Worm (Caenorhabditis elegans) whole organism, L3 larva: ENCODE measurements around the gene dnj-5.

Source experiments
- R02D3.7 ChIP-seq: fragments of 150-350 bp; optimal IDR thresholded peaks from 2 replicates; lab custom pipeline; 2014; ENCODE audit warnings: missing biosample characterization, missing genetic modification characterization
- ZK546.5 ChIP-seq: sonication (generic microtip); optimal IDR thresholded peaks from 2 replicates; lab custom pipeline; 2017; ENCODE audit warnings: missing biosample characterization, missing genetic modification characterization
- ama-1 ChIP-seq: fragments of 150-350 bp; optimal IDR thresholded peaks from 2 replicates; lab custom pipeline; 2018
- ceh-16 ChIP-seq: sonication (generic microtip); optimal IDR thresholded peaks from 2 replicates; lab custom pipeline; 2017; ENCODE audit warnings: missing biosample characterization, missing genetic modification characterization
- ceh-28 ChIP-seq: fragments of 150-350 bp; optimal IDR thresholded peaks from 2 replicates; lab custom pipeline; 2014; ENCODE audit warnings: missing biosample characterization, missing genetic modification reagents, missing genetic modification characterization
- ceh-82 ChIP-seq: fragments of 150-350 bp; optimal IDR thresholded peaks from 2 replicates; lab custom pipeline; 2014; ENCODE audit warnings: missing biosample characterization, missing genetic modification characterization
- ceh-9 ChIP-seq: sonication (generic microtip); optimal IDR thresholded peaks from 2 replicates; lab custom pipeline; 2018; ENCODE audit warnings: missing biosample characterization, missing genetic modification characterization
- egl-5 ChIP-seq: fragments of 150-350 bp; optimal IDR thresholded peaks from 2 replicates; lab custom pipeline; 2017; ENCODE audit warnings: missing biosample characterization, missing genetic modification reagents, missing genetic modification characterization, inconsistent platforms
- elt-1 ChIP-seq: fragments of 150-350 bp; optimal IDR thresholded peaks from 2 replicates; lab custom pipeline; 2014; ENCODE audit warnings: missing biosample characterization, missing genetic modification characterization
- elt-2 ChIP-seq: sonication (generic microtip); optimal IDR thresholded peaks from 2 replicates; lab custom pipeline; 2016; ENCODE audit warnings: missing genetic modification reagents, mild to moderate bottlenecking, missing genetic modification characterization, missing compliant biosample characterization
- elt-3 ChIP-seq, 3 experiments: fragments of 150-350 bp in 1 of 3; sonication (generic microtip) in 2 of 3; optimal IDR thresholded peaks; 2 replicates in 2 of 3; 4 replicates in 1 of 3; lab custom pipeline; 2014 to 2017; ENCODE audit warnings: missing biosample characterization in 3 of 3, missing genetic modification characterization in 3 of 3
- eor-1 ChIP-seq, 2 experiments: fragments of 150-350 bp; optimal IDR thresholded peaks; 2 replicates each; lab custom pipeline; 2014 to 2018; ENCODE audit warnings: missing biosample characterization in 2 of 2, missing genetic modification characterization in 2 of 2
- fkh-10 ChIP-seq: sonication (generic microtip); optimal IDR thresholded peaks from 2 replicates; lab custom pipeline; 2017; ENCODE audit warnings: missing biosample characterization, missing genetic modification reagents, missing genetic modification characterization
- fkh-2 ChIP-seq: fragments of 150-350 bp; optimal IDR thresholded peaks from 2 replicates; lab custom pipeline; 2014; ENCODE audit warnings: missing biosample characterization, missing genetic modification reagents, missing genetic modification characterization
- fos-1 ChIP-seq: fragments of 150-350 bp; optimal IDR thresholded peaks from 2 replicates; lab custom pipeline; 2014; ENCODE audit warnings: missing biosample characterization, missing genetic modification characterization
- hmg-11 ChIP-seq: sonication (generic microtip); optimal IDR thresholded peaks from 2 replicates; lab custom pipeline; 2016; ENCODE audit warnings: missing genetic modification characterization, missing compliant biosample characterization
- jun-1 ChIP-seq: fragments of 150-350 bp; optimal IDR thresholded peaks from 2 replicates; lab custom pipeline; 2014; ENCODE audit warnings: missing biosample characterization, missing genetic modification reagents, missing genetic modification characterization
- lin-15B ChIP-seq: fragments of 150-350 bp; optimal IDR thresholded peaks from 2 replicates; lab custom pipeline; 2014; ENCODE audit warnings: missing biosample characterization, missing genetic modification characterization
- lin-39 ChIP-seq: fragments of 150-350 bp; optimal IDR thresholded peaks from 2 replicates; lab custom pipeline; 2018; ENCODE audit warnings: missing biosample characterization, missing genetic modification reagents, missing genetic modification characterization
- lsy-12 ChIP-seq: sonication (generic microtip); optimal IDR thresholded peaks from 2 replicates; lab custom pipeline; 2016; ENCODE audit warnings: mild to moderate bottlenecking, missing genetic modification characterization, missing compliant biosample characterization
- mdl-1 ChIP-seq: fragments of 150-350 bp; optimal IDR thresholded peaks from 2 replicates; lab custom pipeline; 2014; ENCODE audit warnings: missing biosample characterization, missing genetic modification characterization
- mml-1 ChIP-seq: fragments of 150-350 bp; sonication (generic microtip); optimal IDR thresholded peaks from 3 replicates; lab custom pipeline; 2014; ENCODE audit warnings: missing biosample characterization, missing genetic modification characterization
- nfya-1 ChIP-seq: sonication (generic microtip); optimal IDR thresholded peaks from 2 replicates; lab custom pipeline; 2017; ENCODE audit warnings: missing genetic modification characterization, mild to moderate bottlenecking, missing compliant biosample characterization, antibody characterized with exemption, moderate library complexity; ENCODE audit not compliant: insufficient read depth
- nhr-11 ChIP-seq: fragments of 150-350 bp; optimal IDR thresholded peaks from 2 replicates; lab custom pipeline; 2014; ENCODE audit warnings: missing biosample characterization, missing genetic modification characterization
- nhr-23 ChIP-seq: fragments of 150-350 bp; optimal IDR thresholded peaks from 2 replicates; lab custom pipeline; 2014; ENCODE audit warnings: missing biosample characterization, missing genetic modification reagents, missing genetic modification characterization
- nhr-237 ChIP-seq: fragments of 150-350 bp; optimal IDR thresholded peaks from 2 replicates; lab custom pipeline; 2014; ENCODE audit warnings: missing biosample characterization, missing genetic modification characterization
- nhr-25 ChIP-seq: sonication (generic microtip); optimal IDR thresholded peaks from 2 replicates; lab custom pipeline; 2017; ENCODE audit warnings: missing biosample characterization, missing genetic modification characterization
- nhr-28 ChIP-seq: fragments of 150-350 bp; optimal IDR thresholded peaks from 2 replicates; lab custom pipeline; 2014; ENCODE audit warnings: missing biosample characterization, missing genetic modification characterization
- nhr-67 ChIP-seq: fragments of 150-350 bp; optimal IDR thresholded peaks from 2 replicates; lab custom pipeline; 2014; ENCODE audit warnings: missing biosample characterization, missing genetic modification characterization
- nhr-76 ChIP-seq: fragments of 150-350 bp; sonication (generic microtip); optimal IDR thresholded peaks from 5 replicates; lab custom pipeline; 2014; ENCODE audit warnings: missing biosample characterization, missing genetic modification characterization
- pha-4 ChIP-seq: fragments of 150-350 bp; optimal IDR thresholded peaks from 2 replicates; lab custom pipeline; 2014; ENCODE audit warnings: missing biosample characterization, missing genetic modification reagents, missing genetic modification characterization
- pqm-1 ChIP-seq: fragments of 150-350 bp; optimal IDR thresholded peaks from 2 replicates; lab custom pipeline; 2017; ENCODE audit warnings: missing biosample characterization, missing genetic modification characterization, inconsistent platforms
- sea-2 ChIP-seq: fragments of 150-350 bp; sonication (generic microtip); optimal IDR thresholded peaks from 4 replicates; lab custom pipeline; 2014; ENCODE audit warnings: missing biosample characterization, missing genetic modification reagents, missing genetic modification characterization
- skn-1 ChIP-seq: fragments of 150-350 bp; optimal IDR thresholded peaks from 2 replicates; lab custom pipeline; 2014; ENCODE audit warnings: missing biosample characterization, missing genetic modification characterization
- snpc-4 ChIP-seq: fragments of 150-350 bp; optimal IDR thresholded peaks from 2 replicates; lab custom pipeline; 2014; ENCODE audit warnings: missing biosample characterization, missing genetic modification characterization
- tbx-2 ChIP-seq: sonication (generic microtip); optimal IDR thresholded peaks from 2 replicates; lab custom pipeline; 2016; ENCODE audit warnings: mild to moderate bottlenecking, missing genetic modification characterization, missing compliant biosample characterization
- unc-62 ChIP-seq: fragments of 150-350 bp; sonication (generic microtip); optimal IDR thresholded peaks from 4 replicates; lab custom pipeline; 2014; ENCODE audit warnings: missing biosample characterization, missing genetic modification reagents, missing genetic modification characterization
- zag-1 ChIP-seq: fragments of 150-350 bp; optimal IDR thresholded peaks from 2 replicates; lab custom pipeline; 2014; ENCODE audit warnings: missing biosample characterization, missing genetic modification characterization
- ztf-11 ChIP-seq: fragments of 150-350 bp; optimal IDR thresholded peaks from 2 replicates; lab custom pipeline; 2014; ENCODE audit warnings: missing biosample characterization, missing genetic modification characterization
- ztf-4 ChIP-seq: fragments of 150-350 bp; optimal IDR thresholded peaks from 2 replicates; lab custom pipeline; 2014; ENCODE audit warnings: missing biosample characterization, missing genetic modification characterization

The dnj-5 gene

DNA sequence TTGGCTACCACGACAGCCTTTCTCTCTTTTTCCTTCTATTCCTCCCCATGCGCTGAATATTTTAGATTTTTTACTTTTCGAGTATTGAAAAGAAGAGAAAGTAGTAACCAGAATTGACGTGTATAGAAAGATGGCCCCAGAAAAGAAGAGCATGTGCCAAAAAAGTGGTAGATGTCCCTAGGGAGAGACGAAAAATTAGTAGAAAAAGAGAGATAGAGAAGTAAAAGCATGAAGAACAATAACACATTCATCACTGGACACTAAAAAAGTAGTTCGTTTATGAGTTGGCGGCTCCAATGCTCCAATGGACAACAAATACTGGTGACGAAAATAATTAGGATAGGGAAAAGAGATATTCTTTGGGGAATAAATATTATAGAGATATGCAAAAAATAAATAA lies 45.6 kb downstream of the dnj-5 start:
- TF ChIP-seq egl-5 (tag; lab: Kevin White, UChicago) (peak; percentile 52), ZK546.5 (tag; lab: Kevin White, UChicago) (no peak), nhr-28 (tag; lab: Kevin White, UChicago) (no peak), lin-39 (tag; lab: Kevin White, UChicago) (peak; percentile 36), nfya-1 (tag; lab: Kevin White, UChicago) (peak; percentile 34), mdl-1 (tag; lab: Kevin White, UChicago) (no peak)

DNA sequence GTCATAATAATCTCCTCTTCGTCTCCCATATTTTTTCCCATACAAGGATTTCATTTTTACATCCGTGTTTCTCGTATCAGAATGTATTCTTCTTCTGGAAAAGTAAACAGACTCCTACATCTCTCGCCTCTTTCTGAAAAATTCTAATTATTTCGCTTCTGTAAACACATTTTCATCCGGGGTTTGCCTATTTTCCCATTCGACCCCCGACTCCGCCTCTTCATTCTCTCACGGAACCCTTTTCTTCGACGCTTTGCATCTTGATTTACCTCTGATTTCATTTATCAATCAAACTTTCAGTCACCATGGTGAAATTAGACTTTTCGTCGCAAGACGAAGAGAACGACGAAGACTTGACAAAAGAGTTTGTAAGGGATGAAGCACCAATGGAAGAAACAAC lies 47.4 kb downstream of the dnj-5 start, which contains the start of gene snt-1:
TSS of gene snt-1 (plus strand) at position 301 of the 400 bp plus-strand sequence.
- TF ChIP-seq nhr-237 (tag; lab: Kevin White, UChicago) (no peak), snpc-4 (no peak), tbx-2 (tag; lab: Kevin White, UChicago) (no peak), R02D3.7 (tag; lab: Kevin White, UChicago) (no peak), nhr-76 (tag; lab: Kevin White, UChicago) (no peak), nhr-25 (tag; lab: Kevin White, UChicago) (no peak), nfya-1 (tag; lab: Kevin White, UChicago) (no peak), zag-1 (tag; lab: Kevin White, UChicago) (no peak), lsy-12 (no peak), ceh-16 (tag; lab: Kevin White, UChicago) (no peak), fos-1 (tag; lab: Kevin White, UChicago) (no peak), sea-2 (GFP tag; lab: Kevin White, UChicago) (no peak), lin-39 (tag; lab: Kevin White, UChicago) (no peak), lin-15B (no peak), unc-62 (GFP tag; lab: Kevin White, UChicago) (no peak), skn-1 (tag; lab: Kevin White, UChicago) (no peak), jun-1 (tag; lab: Kevin White, UChicago) (no peak), nhr-11 (no peak), ceh-28 (no peak)

DNA sequence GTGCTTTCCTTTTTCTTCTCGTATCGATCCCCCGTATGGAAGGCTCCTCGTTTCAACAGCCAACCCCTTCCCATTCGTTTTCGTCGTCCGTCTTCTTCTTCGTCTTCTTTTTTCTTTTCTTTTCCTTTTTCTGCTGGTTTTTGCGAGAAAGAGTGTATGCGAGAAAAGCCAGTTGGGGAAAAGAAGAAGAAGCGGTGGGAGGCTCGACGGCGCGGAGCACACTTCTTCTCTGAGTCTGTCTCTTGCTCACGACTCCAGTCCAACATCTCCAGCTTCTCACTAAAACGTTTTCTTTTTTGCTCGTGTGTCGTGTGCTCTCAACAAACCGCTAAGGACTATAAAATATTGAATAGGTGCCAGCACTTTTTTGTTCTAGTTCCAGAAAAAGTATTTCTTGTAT lies 49.6 kb downstream of the dnj-5 start:
- TF ChIP-seq nfya-1 (tag; lab: Kevin White, UChicago): peak; percentile 64
- no peak for TF ChIP-seq nhr-237 (tag; lab: Kevin White, UChicago)
- TF ChIP-seq lin-15B: peak; percentile 18
- TF ChIP-seq skn-1 (tag; lab: Kevin White, UChicago): no peak
- no peak for TF ChIP-seq elt-2 (tag; lab: Kevin White, UChicago)
- TF ChIP-seq fkh-10: peak; percentile 34
- peak; percentile 63 for TF ChIP-seq lin-39 (tag; lab: Kevin White, UChicago)
- TF ChIP-seq nhr-67: no peak
- no peak for TF ChIP-seq mdl-1 (tag; lab: Kevin White, UChicago)
- TF ChIP-seq ceh-16 (tag; lab: Kevin White, UChicago): no peak
- no peak for TF ChIP-seq ama-1 (lab: Kevin White, UChicago)
- no peak for TF ChIP-seq elt-1 (tag; lab: Kevin White, UChicago)
- TF ChIP-seq ztf-11: no peak
- TF ChIP-seq ceh-9: no peak
- no peak for TF ChIP-seq mml-1 (tag; lab: Kevin White, UChicago)
- TF ChIP-seq ztf-4: no peak
- TF ChIP-seq lsy-12: no peak
- no peak for TF ChIP-seq sea-2 (GFP tag; lab: Kevin White, UChicago)
- TF ChIP-seq R02D3.7 (tag; lab: Kevin White, UChicago): no peak
- no peak for TF ChIP-seq fos-1 (tag; lab: Kevin White, UChicago)
- TF ChIP-seq snpc-4: no peak
- no peak for TF ChIP-seq fkh-2 (tag; lab: Kevin White, UChicago)
- peak; percentile 29 for TF ChIP-seq hmg-11 (tag; lab: Kevin White, UChicago)
- TF ChIP-seq ZK546.5 (tag; lab: Kevin White, UChicago): no peak
- TF ChIP-seq nhr-28 (tag; lab: Kevin White, UChicago): no peak
- no peak for TF ChIP-seq pha-4 (tag; lab: Kevin White, UChicago)
- no peak for TF ChIP-seq eor-1 (tag; optimal IDR thresholded peaks at IDR 0.05; lab: Kevin White, UChicago)
- no peak for TF ChIP-seq ceh-28

DNA sequence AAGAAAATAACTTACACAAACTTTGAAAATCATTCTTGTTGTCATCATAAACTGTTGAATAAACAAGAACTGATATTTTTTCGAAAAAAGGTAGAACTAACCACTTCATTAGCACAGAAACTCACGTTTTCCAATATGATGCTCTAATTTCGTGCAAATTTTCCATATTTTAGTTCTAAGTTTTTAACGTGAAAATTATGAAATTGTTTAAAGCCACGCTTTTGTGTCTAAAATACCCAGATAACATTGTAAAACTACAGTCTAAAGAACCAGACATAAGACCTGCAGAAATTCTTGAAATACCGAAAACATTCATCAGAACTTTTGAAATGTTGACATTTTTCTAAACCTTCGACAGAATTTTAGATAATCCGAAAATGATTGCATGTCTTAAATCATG lies 50.9 kb downstream of the dnj-5 start, which contains the start of gene F31E8.5:
TSS of gene F31E8.5 (minus strand) at position 101 of the 400 bp plus-strand sequence.
- TF ChIP-seq ama-1 (lab: Kevin White, UChicago) (no peak), egl-5 (tag; lab: Kevin White, UChicago) (no peak), nhr-28 (tag; lab: Kevin White, UChicago) (no peak), fos-1 (tag; lab: Kevin White, UChicago) (no peak), pqm-1 (tag; lab: Kevin White, UChicago) (no peak), ceh-16 (tag; lab: Kevin White, UChicago) (no peak), ceh-82 (tag; lab: Kevin White, UChicago) (no peak), nfya-1 (tag; lab: Kevin White, UChicago) (no peak), elt-3 (tag; optimal IDR thresholded peaks at IDR 0.05; lab: Kevin White, UChicago) (no peak), lin-39 (tag; lab: Kevin White, UChicago) (no peak), ceh-28 (no peak), lsy-12 (no peak), zag-1 (tag; lab: Kevin White, UChicago) (no peak), nhr-67 (no peak), unc-62 (GFP tag; lab: Kevin White, UChicago) (no peak), hmg-11 (tag; lab: Kevin White, UChicago) (no peak), nhr-23 (tag; lab: Kevin White, UChicago) (no peak)
